Worm (Caenorhabditis elegans) whole organism, L1 larva: ENCODE results near the gene irld-3.

Experiments
- C34B4.2 ChIP-seq: sonication (generic microtip); optimal IDR thresholded peaks from 2 replicates; lab custom pipeline; 2017; ENCODE audit warnings: mild to moderate bottlenecking, missing genetic modification characterization, missing compliant biosample characterization
- elt-2 ChIP-seq: sonication (generic microtip); optimal IDR thresholded peaks from 2 replicates; lab custom pipeline; 2016; ENCODE audit warnings: missing genetic modification characterization, mild to moderate bottlenecking, inconsistent platforms, missing compliant biosample characterization, missing genetic modification reagents
- fkh-4 ChIP-seq: sonication (generic microtip); optimal IDR thresholded peaks from 2 replicates; lab custom pipeline; 2016; ENCODE audit warnings: missing compliant biosample characterization, missing genetic modification characterization, borderline replicate concordance
- lin-14 ChIP-seq: fragments of 200-800 bp; sonication (Bioruptor generic); optimal IDR thresholded peaks from 2 replicates; lab custom pipeline; 2018; ENCODE audit warnings: mild to moderate bottlenecking, missing genetic modification characterization, moderate library complexity, missing compliant biosample characterization
- nhr-19 ChIP-seq: fragments of 200-800 bp; sonication (Bioruptor generic); conservative IDR thresholded peaks from 2 replicates; pipeline ENCODE4 v1.3.6; 2022; ENCODE audit warnings: missing genetic modification characterization, missing compliant biosample characterization
- nhr-90 ChIP-seq: sonication (generic microtip); optimal IDR thresholded peaks from 2 replicates; lab custom pipeline; 2016; ENCODE audit warnings: mild to moderate bottlenecking, missing genetic modification characterization, missing compliant biosample characterization; ENCODE audit not compliant: poor library complexity
- zip-4 ChIP-seq: fragments of 200-800 bp; sonication (Bioruptor generic); optimal IDR thresholded peaks from 2 replicates; lab custom pipeline; 2018; ENCODE audit warnings: mild to moderate bottlenecking, missing genetic modification characterization, moderate library complexity, missing compliant biosample characterization

DNA sequence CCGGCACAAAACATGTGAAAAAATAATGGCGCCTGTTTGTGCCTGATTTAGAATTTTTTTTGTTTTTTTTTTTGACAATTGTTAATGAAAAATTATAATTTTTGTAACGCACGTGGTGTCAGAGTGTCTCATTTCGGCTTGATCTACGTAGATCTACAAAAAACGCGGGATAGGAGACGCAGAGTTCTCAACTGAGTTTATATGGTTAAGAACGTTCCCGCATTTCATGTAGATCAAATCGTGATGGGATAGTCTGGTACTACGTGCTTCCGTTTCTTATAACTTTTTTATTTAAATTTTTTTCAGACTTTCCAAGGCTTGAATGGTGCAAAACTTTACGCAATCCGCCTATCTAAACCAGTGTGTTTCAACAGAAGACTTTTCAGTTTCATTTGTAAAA lies 9.6 kb downstream of the irld-3 start, which contains the start of gene tat-6:
- TF ChIP-seq lin-14 (GFP tag; lab: Kevin White, UChicago) (no peak), fkh-4 (tag; lab: Kevin White, UChicago) (no peak), nhr-19 (GFP tag; lab: Robert Waterston, UW) (no peak), nhr-90 (tag; lab: Kevin White, UChicago) (no peak), elt-2 (tag; lab: Kevin White, UChicago) (no peak), C34B4.2 (tag; lab: Kevin White, UChicago) (no peak), zip-4 (GFP tag; lab: Kevin White, UChicago) (no peak)
